Fruit fly (Drosophila melanogaster): ENCODE results near the gene CG2938.

CG2938 gene

dm6 chrX:3887606-3888216 is 48.6 kb downstream of the CG2938 start (continued):
- TF ChIP-seq CG14965 (GFP tag; optimal IDR thresholded peaks at IDR 0.05; ENCODE audit: borderline replicate concordance): no peak
- 0 out of 2 replicates have a peak, but pooled peaks have one; percentile 14 for TF ChIP-seq crol (GFP tag; IDR thresholded peaks at IDR 0.05)
- TF ChIP-seq rib (GFP tag; IDR thresholded peaks at IDR 0.05): no peak
- TF ChIP-seq Oaz (GFP tag; IDR thresholded peaks at IDR 0.05): no peak
- no peak for TF ChIP-seq CG3838 (GFP tag; optimal IDR thresholded peaks at IDR 0.05)
- TF ChIP-seq CG12942 (GFP tag; optimal IDR thresholded peaks at IDR 0.05): no peak
- no peak for TF ChIP-seq Fer2 (tag; optimal IDR thresholded peaks at IDR 0.05)
- no peak for TF ChIP-seq CG17912 (GFP tag; optimal IDR thresholded peaks at IDR 0.05)
- peak; percentile 95 for TF ChIP-seq CG5180 (GFP tag; optimal IDR thresholded peaks at IDR 0.05)
- TF ChIP-seq CG2116 (GFP tag; optimal IDR thresholded peaks at IDR 0.05): no peak
- no peak for TF ChIP-seq Antp (GFP tag; optimal IDR thresholded peaks at IDR 0.05)
- TF ChIP-seq Rfx (GFP tag; IDR thresholded peaks at IDR 0.05): no peak
- TF ChIP-seq fd3F (GFP tag; optimal IDR thresholded peaks at IDR 0.05): no peak
- TF ChIP-seq Kr (GFP tag; optimal IDR thresholded peaks at IDR 0.05): no peak
- no peak for TF ChIP-seq fd64A (GFP tag; optimal IDR thresholded peaks at IDR 0.05)
- TF ChIP-seq ind (GFP tag; optimal IDR thresholded peaks at IDR 0.05): no peak
- TF ChIP-seq HmgD (GFP tag; optimal IDR thresholded peaks at IDR 0.05): no peak
- TF ChIP-seq tin (GFP tag; optimal IDR thresholded peaks at IDR 0.05): no peak
- TF ChIP-seq CG9437 (GFP tag; optimal IDR thresholded peaks at IDR 0.05): no peak
- no peak for TF ChIP-seq Awh (GFP tag; IDR thresholded peaks at IDR 0.05)
- TF ChIP-seq Jarid2 (GFP tag; optimal IDR thresholded peaks at IDR 0.05): no peak
- TF ChIP-seq eyg (GFP tag; optimal IDR thresholded peaks at IDR 0.05): no peak
- no peak for TF ChIP-seq Poxn (GFP tag; IDR thresholded peaks at IDR 0.05)
- TF ChIP-seq sqz (GFP tag; optimal IDR thresholded peaks at IDR 0.05): peak; percentile 50
- TF ChIP-seq Dad (GFP tag; optimal IDR thresholded peaks at IDR 0.05): no peak
- no peak for TF ChIP-seq chinmo (GFP tag; IDR thresholded peaks at IDR 0.05; ENCODE audit: partially characterized antibody)
- no peak for TF ChIP-seq inv (GFP tag; IDR thresholded peaks at IDR 0.05; ENCODE audit: partially characterized antibody)
- no peak for TF ChIP-seq bsh (GFP tag; optimal IDR thresholded peaks at IDR 0.05)
- no peak for TF ChIP-seq org-1 (GFP tag; optimal IDR thresholded peaks at IDR 0.05)
- TF ChIP-seq CG12236 (GFP tag; optimal IDR thresholded peaks at IDR 0.05): no peak
- no peak for TF ChIP-seq CG10321 (GFP tag; IDR thresholded peaks at IDR 0.05)
- no peak for TF ChIP-seq Taf1 (GFP tag; IDR thresholded peaks at IDR 0.05)
- no peak for TF ChIP-seq ssp (GFP tag; IDR thresholded peaks at IDR 0.05)
- TF ChIP-seq eve (GFP tag; optimal IDR thresholded peaks at IDR 0.05): no peak
- TF ChIP-seq CG10462 (GFP tag; optimal IDR thresholded peaks at IDR 0.05): no peak
- peak; percentile 84 for TF ChIP-seq Blimp-1 (GFP tag; optimal IDR thresholded peaks at IDR 0.05)
- TF ChIP-seq CG7556 (GFP tag; optimal IDR thresholded peaks at IDR 0.05): no peak
- TF ChIP-seq prd (optimal IDR thresholded peaks at IDR 0.05): no peak
- no peak for TF ChIP-seq prd (GFP tag; IDR thresholded peaks at IDR 0.05)
- TF ChIP-seq Stat92E (GFP tag; optimal IDR thresholded peaks at IDR 0.05): no peak

DNA sequence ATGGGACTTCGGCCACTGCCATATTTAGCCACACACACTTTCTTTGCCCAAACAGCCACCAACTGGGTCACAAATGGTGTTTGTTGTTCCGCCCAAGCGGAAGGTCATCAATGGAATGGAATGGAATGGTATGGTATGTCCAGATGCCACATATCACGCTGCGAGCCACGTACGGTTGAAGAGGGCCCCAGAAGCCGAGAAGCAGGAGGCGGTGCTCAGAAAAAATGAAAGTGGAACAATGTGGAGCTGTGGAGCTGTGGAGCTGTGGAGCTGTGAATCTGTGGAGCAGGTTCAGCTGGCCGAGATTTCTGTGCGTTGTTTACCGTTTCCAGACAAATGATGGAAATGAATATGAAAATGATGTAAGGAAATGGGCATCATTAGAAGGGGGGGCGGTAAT is 49.5 kb downstream of the CG2938 start:
- TF ChIP-seq bab2 (GFP tag; optimal IDR thresholded peaks at IDR 0.05) (no peak), dmrt99B (tag; optimal IDR thresholded peaks at IDR 0.05) (no peak), Blimp-1 (GFP tag; optimal IDR thresholded peaks at IDR 0.05) (peak; percentile 90), sens-2 (GFP tag; IDR thresholded peaks at IDR 0.05) (no peak), CG5180 (GFP tag; optimal IDR thresholded peaks at IDR 0.05) (no peak), oc (tag; optimal IDR thresholded peaks at IDR 0.05) (peak; percentile 65), maf-S (GFP tag; optimal IDR thresholded peaks at IDR 0.05) (no peak), row (GFP tag; IDR thresholded peaks at IDR 0.05) (no peak), cg (GFP tag; optimal IDR thresholded peaks at IDR 0.05) (no peak)

Measured in whole organism, embryonic.